Fruit fly (Drosophila melanogaster) whole organism, prepupa: Measurements from ENCODE around the gene CG43133.

ENCODE experiments used
- cyc ChIP-seq: fragments of 200-800 bp; sonication (Bioruptor generic); optimal IDR thresholded peaks from 3 replicates; lab custom pipeline; 2016; ENCODE audit warnings: missing biosample characterization, missing genetic modification characterization
- salr ChIP-seq, 2 experiments: fragments of 200-800 bp; sonication (Bioruptor generic); optimal IDR thresholded peaks; 3 replicates each; lab custom pipeline; 2016 to 2018; ENCODE audit warnings: missing biosample characterization in 2 of 2, missing genetic modification characterization in 2 of 2, mild to moderate bottlenecking in 1 of 2

DNA sequence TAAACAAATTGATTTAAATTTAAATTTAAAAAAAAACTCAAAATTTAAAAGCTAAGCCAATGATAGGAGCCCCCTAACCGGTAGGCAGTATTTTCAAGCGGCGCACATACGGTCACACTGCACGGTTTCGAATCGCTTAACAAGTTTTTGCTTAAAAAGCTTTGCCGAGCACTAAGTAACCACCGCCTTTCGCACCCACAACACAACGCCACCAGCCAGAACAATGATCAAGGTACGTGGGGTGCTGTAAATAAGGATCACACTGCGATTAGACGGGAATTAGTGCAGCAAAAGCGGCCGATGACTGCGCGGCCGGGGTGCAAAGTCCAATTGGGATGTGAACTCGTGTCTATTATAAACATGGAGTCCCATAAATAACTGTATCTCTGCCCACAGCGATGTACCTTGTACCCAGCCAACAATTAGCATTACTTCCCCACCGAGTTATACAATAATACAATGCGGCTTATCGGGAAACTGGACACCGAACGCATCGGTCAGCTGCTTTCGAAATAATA lies 38.8 kb downstream of the CG43133 start, which contains the start of gene scu:
- TF ChIP-seq cyc (GFP tag; lab: Kevin White, UChicago) (no peak), salr (GFP tag; optimal IDR thresholded peaks at IDR 0.05; lab: Kevin White, UChicago) (peak in 1 of 2 experiments; percentile 49)
